Worm (Caenorhabditis elegans): ENCODE results near the gene spk-1.

- no peak for TF ChIP-seq lin-15B (tag; optimal IDR thresholded peaks at IDR 0.05)
- TF ChIP-seq egl-27 (tag; optimal IDR thresholded peaks at IDR 0.05) = no peak
Observed at ce11 chrIII:9476564-9476963, 20.2 kb downstream of the spk-1 start.

All from whole organism, L1 larva.